Worm (Caenorhabditis elegans) whole organism, L4 larva: ENCODE results near the gene nhr-106.

Experiments
- F26F4.8 ChIP-seq: fragments of 200-800 bp; sonication (Bioruptor generic); conservative IDR thresholded peaks from 2 replicates; pipeline ENCODE4 v1.3.6; 2022; ENCODE audit warnings: missing genetic modification characterization, missing compliant biosample characterization
- F44E2.7 ChIP-seq: fragments of 200-800 bp; sonication (Bioruptor generic); IDR thresholded peaks from 2 replicates; pipeline ENCODE4 v2.1.2; 2022; ENCODE audit warnings: missing genetic modification characterization, missing compliant biosample characterization
- R02D3.7 ChIP-seq: fragments of 150-350 bp; sonication (generic microtip); optimal IDR thresholded peaks from 3 replicates; lab custom pipeline; 2014; ENCODE audit warnings: missing biosample characterization, missing genetic modification characterization
- T20F7.1 ChIP-seq: fragments of 200-800 bp; sonication (Bioruptor generic); optimal IDR thresholded peaks from 2 replicates; lab custom pipeline; 2018; ENCODE audit warnings: mild to moderate bottlenecking, missing genetic modification characterization, missing compliant biosample characterization
- Y105C5A.15 ChIP-seq: fragments of 200-800 bp; sonication (Bioruptor generic); IDR thresholded peaks from 2 replicates; pipeline ENCODE4 v1.3.6; 2022; ENCODE audit warnings: missing genetic modification characterization, missing compliant biosample characterization
- Y5F2A.4 ChIP-seq: fragments of 200-800 bp; sonication (Bioruptor generic); optimal IDR thresholded peaks from 2 replicates; lab custom pipeline; 2018; ENCODE audit warnings: mild to moderate bottlenecking, missing genetic modification characterization, missing compliant biosample characterization
- ZK337.2 ChIP-seq: fragments of 200-800 bp; sonication (Bioruptor generic); IDR thresholded peaks from 2 replicates; pipeline ENCODE4 v1.3.6; 2022; ENCODE audit warnings: missing genetic modification reagents, missing genetic modification characterization, missing compliant biosample characterization
- aha-1 ChIP-seq: fragments of 150-350 bp; peaks from one replicate; lab custom pipeline; 2014; ENCODE audit warnings: missing biosample characterization, missing genetic modification characterization
- ctbp-1 ChIP-seq: fragments of 200-800 bp; sonication (Bioruptor generic); IDR thresholded peaks from 2 replicates; pipeline ENCODE4 v1.3.6; 2022; ENCODE audit warnings: missing genetic modification reagents, missing genetic modification characterization, missing compliant biosample characterization
- daf-12 ChIP-seq: fragments of 150-350 bp; optimal IDR thresholded peaks from 2 replicates; lab custom pipeline; 2014; ENCODE audit warnings: missing biosample characterization, missing genetic modification reagents, missing genetic modification characterization
- daf-16 ChIP-seq, 3 experiments: sonication (generic microtip); optimal IDR thresholded peaks; 2 replicates each; lab custom pipeline; 2016 to 2017; ENCODE audit warnings: missing genetic modification characterization in 3 of 3, missing genetic modification reagents in 3 of 3, mild to moderate bottlenecking in 2 of 3, missing compliant biosample characterization in 2 of 3, missing biosample characterization in 1 of 3, moderate library complexity in 1 of 3
- daf-8 ChIP-seq: fragments of 200-800 bp; sonication (Bioruptor generic); IDR thresholded peaks from 2 replicates; pipeline ENCODE4 v1.3.6; 2022; ENCODE audit warnings: missing genetic modification characterization, missing compliant biosample characterization
- dmd-6 ChIP-seq: fragments of 200-800 bp; sonication (Bioruptor generic); IDR thresholded peaks from 2 replicates; pipeline ENCODE4 v1.3.6; 2022; ENCODE audit warnings: missing genetic modification reagents, missing genetic modification characterization, missing compliant biosample characterization
- dmd-9 ChIP-seq: fragments of 200-800 bp; sonication (Bioruptor generic); IDR thresholded peaks from 2 replicates; pipeline ENCODE4 v1.3.6; 2022; ENCODE audit warnings: missing genetic modification reagents, missing genetic modification characterization, missing compliant biosample characterization
- gei-8 ChIP-seq: fragments of 200-800 bp; sonication (Bioruptor generic); optimal IDR thresholded peaks from 2 replicates; lab custom pipeline; 2018; ENCODE audit warnings: mild to moderate bottlenecking, missing genetic modification characterization, missing compliant biosample characterization
- hlh-11 ChIP-seq: fragments of 200-800 bp; sonication (Bioruptor generic); optimal IDR thresholded peaks from 2 replicates; lab custom pipeline; 2018; ENCODE audit warnings: mild to moderate bottlenecking, missing genetic modification characterization, missing compliant biosample characterization
- jun-1 ChIP-seq: fragments of 150-350 bp; optimal IDR thresholded peaks from 2 replicates; lab custom pipeline; 2014; ENCODE audit warnings: missing biosample characterization, missing genetic modification reagents, missing genetic modification characterization
- lin-39 ChIP-seq: fragments of 150-350 bp; optimal IDR thresholded peaks from 2 replicates; lab custom pipeline; 2014; ENCODE audit warnings: missing biosample characterization, missing genetic modification reagents, missing genetic modification characterization
- lsy-2 ChIP-seq, 2 experiments: fragments of 150-350 bp in 1 of 2; sonication (generic microtip) in 1 of 2; optimal IDR thresholded peaks; 2 replicates each; lab custom pipeline; 2014 to 2017; ENCODE audit warnings: missing biosample characterization in 2 of 2, missing genetic modification characterization in 2 of 2
- madf-5 ChIP-seq, 2 experiments: fragments of 200-800 bp; sonication (Bioruptor generic); IDR thresholded peaks; 2 replicates each; pipeline ENCODE4 v1.3.6; 2022; ENCODE audit warnings: missing compliant biosample characterization in 2 of 2, missing genetic modification characterization in 2 of 2
- mdt-29 ChIP-seq: fragments of 200-800 bp; sonication (Bioruptor generic); IDR thresholded peaks from 2 replicates; pipeline ENCODE4 v1.3.6; 2022; ENCODE audit warnings: missing genetic modification reagents, missing genetic modification characterization, missing compliant biosample characterization
- mes-2 ChIP-seq: sonication (generic microtip); optimal IDR thresholded peaks from 2 replicates; lab custom pipeline; 2016; ENCODE audit warnings: missing genotype, mild to moderate bottlenecking, missing genetic modification characterization, missing compliant biosample characterization; ENCODE audit not compliant: poor library complexity, severe bottlenecking
- mxl-3 ChIP-seq: fragments of 200-800 bp; sonication (Bioruptor generic); optimal IDR thresholded peaks from 2 replicates; lab custom pipeline; 2018; ENCODE audit warnings: mild to moderate bottlenecking, missing genetic modification characterization, missing compliant biosample characterization
- nhr-28 ChIP-seq: fragments of 150-350 bp; optimal IDR thresholded peaks from 2 replicates; lab custom pipeline; 2014; ENCODE audit warnings: missing biosample characterization, missing genetic modification characterization
- nhr-41 ChIP-seq: fragments of 200-800 bp; sonication (Bioruptor generic); IDR thresholded peaks from 2 replicates; pipeline ENCODE4 v1.3.6; 2022; ENCODE audit warnings: missing genetic modification reagents, missing genetic modification characterization, missing compliant biosample characterization
- nhr-76 ChIP-seq: fragments of 150-350 bp; optimal IDR thresholded peaks from 2 replicates; lab custom pipeline; 2014; ENCODE audit warnings: missing biosample characterization, missing genetic modification characterization
- pqm-1 ChIP-seq: sonication (generic microtip); optimal IDR thresholded peaks from 2 replicates; lab custom pipeline; 2017; ENCODE audit warnings: missing biosample characterization, missing genetic modification characterization
- rbr-2 ChIP-seq: sonication (generic microtip); optimal IDR thresholded peaks from 2 replicates; lab custom pipeline; 2016; ENCODE audit warnings: missing genotype, missing genetic modification characterization, missing compliant biosample characterization
- saeg-2 ChIP-seq: fragments of 200-800 bp; sonication (Bioruptor generic); IDR thresholded peaks from 2 replicates; pipeline ENCODE4 v1.3.6; 2022; ENCODE audit warnings: missing genetic modification reagents, missing genetic modification characterization, missing compliant biosample characterization
- sdz-12 ChIP-seq: fragments of 200-800 bp; sonication (Bioruptor generic); optimal IDR thresholded peaks from 2 replicates; lab custom pipeline; 2018; ENCODE audit warnings: mild to moderate bottlenecking, missing genetic modification characterization, missing compliant biosample characterization
- snpc-1.2 ChIP-seq: fragments of 200-800 bp; sonication (Bioruptor generic); IDR thresholded peaks from 2 replicates; pipeline ENCODE4 v1.3.6; 2022; ENCODE audit warnings: missing genetic modification reagents, missing genetic modification characterization, missing compliant biosample characterization
- tra-1 ChIP-seq: fragments of 200-800 bp; sonication (Bioruptor generic); IDR thresholded peaks from 2 replicates; pipeline ENCODE4 v1.3.6; 2022; ENCODE audit warnings: missing genetic modification reagents, missing genetic modification characterization, missing compliant biosample characterization
- zag-1 ChIP-seq: fragments of 150-350 bp; optimal IDR thresholded peaks from 2 replicates; lab custom pipeline; 2014; ENCODE audit warnings: missing biosample characterization, missing genetic modification characterization
- zfp-3 ChIP-seq: fragments of 200-800 bp; sonication (Bioruptor generic); conservative IDR thresholded peaks from 2 replicates; pipeline ENCODE4 v1.3.6; 2022; ENCODE audit warnings: missing genetic modification reagents, missing genetic modification characterization, missing compliant biosample characterization

nhr-106 gene

DNA sequence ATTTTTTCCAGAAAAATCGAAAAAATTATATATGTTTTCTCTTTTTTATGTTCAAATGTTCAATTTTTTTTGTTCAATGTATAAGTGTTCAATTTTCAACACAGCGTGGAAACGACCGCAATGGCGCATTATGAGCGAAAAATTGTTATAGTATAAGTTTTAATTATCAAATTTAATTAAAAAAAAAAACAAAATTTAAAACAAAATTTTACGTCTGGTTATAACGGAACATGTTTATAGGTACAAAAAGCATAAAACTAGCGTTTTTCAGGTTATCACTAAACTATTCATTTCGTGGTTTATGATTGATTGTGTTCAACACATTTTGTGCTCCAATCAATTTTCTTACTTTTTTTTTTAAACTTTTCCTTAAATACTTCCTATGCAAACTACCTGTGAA lies at the start of gene nhr-106:
nhr-106 (plus strand) TSS at position 301 of the 400 bp plus-strand sequence.
- peak; percentile 78 for TF ChIP-seq nhr-28 (tag; lab: Kevin White, UChicago)
- TF ChIP-seq lin-39 (tag; lab: Kevin White, UChicago), result no peak
- peak; percentile 20 for TF ChIP-seq pqm-1 (tag; lab: Kevin White, UChicago)
- no peak for TF ChIP-seq daf-8 (GFP tag; lab: Robert Waterston, UW)
- TF ChIP-seq dmd-6 (GFP tag; lab: Robert Waterston, UW), result peak; percentile 48; the same call in 1 of the 2 replicates
- no peak for TF ChIP-seq mes-2 (tag; lab: Kevin White, UChicago)
- no peak for TF ChIP-seq daf-16 (GFP tag; optimal IDR thresholded peaks at IDR 0.05; lab: Kevin White, UChicago)
- peak; percentile 26 for TF ChIP-seq daf-16 (tag; optimal IDR thresholded peaks at IDR 0.05; lab: Kevin White, UChicago)

ce11 chrV:440923-441322 lies 48.5 kb upstream of the nhr-106 start, which contains the start of gene B0554.7:
Gene B0554.7 (minus strand): TSS chrV:441023.
- TF ChIP-seq aha-1 (tag; lab: Kevin White, UChicago), result peak; percentile 13
- TF ChIP-seq mxl-3 (GFP tag; lab: Kevin White, UChicago), result no peak

DNA sequence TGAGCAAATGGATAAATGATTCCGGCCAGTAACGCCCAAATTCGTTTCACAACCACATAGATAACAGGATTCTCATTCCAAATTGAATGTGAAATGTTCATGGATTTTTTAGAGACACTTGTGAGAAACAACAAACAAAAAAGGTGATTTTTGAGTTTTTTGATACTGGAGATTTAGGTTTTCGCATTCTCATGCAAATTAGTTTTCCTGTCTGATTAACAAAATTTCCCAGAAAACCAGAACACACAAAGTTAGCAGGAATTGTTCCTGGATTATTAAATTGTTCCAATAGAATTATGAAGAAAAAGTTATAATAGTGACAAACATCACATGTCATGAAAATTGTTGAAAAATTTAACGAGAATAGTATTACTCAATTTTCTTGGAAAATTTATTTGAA lies 46.2 kb upstream of the nhr-106 start, which contains the start of gene srh-33:
srh-33 (minus strand) TSS at position 101 of the 400 bp plus-strand sequence.
- no peak for TF ChIP-seq nhr-76
- no peak for TF ChIP-seq jun-1
- TF ChIP-seq tra-1, result no peak
- no peak for TF ChIP-seq Y105C5A.15 (GFP tag; lab: Robert Waterston, UW)
- no peak for TF ChIP-seq R02D3.7 (tag; lab: Kevin White, UChicago)
- TF ChIP-seq F44E2.7, result no peak
- no peak for TF ChIP-seq ZK337.2
- TF ChIP-seq daf-16 (GFP tag; optimal IDR thresholded peaks at IDR 0.05; lab: Kevin White, UChicago), result no peak
- no peak for TF ChIP-seq daf-16 (tag; optimal IDR thresholded peaks at IDR 0.05; lab: Kevin White, UChicago)
- TF ChIP-seq lsy-2 (tag; optimal IDR thresholded peaks at IDR 0.05; lab: Kevin White, UChicago), result no peak
- no peak for TF ChIP-seq nhr-41 (GFP tag; lab: Robert Waterston, UW)
- TF ChIP-seq F26F4.8 (GFP tag; lab: Robert Waterston, UW), result no peak
- no peak for TF ChIP-seq zag-1 (tag; lab: Kevin White, UChicago)
- no peak for TF ChIP-seq ctbp-1 (GFP tag; lab: Robert Waterston, UW)
- TF ChIP-seq snpc-1.2 (GFP tag; lab: Robert Waterston, UW), result no peak
- no peak for TF ChIP-seq daf-12 (tag; lab: Kevin White, UChicago)
- TF ChIP-seq saeg-2, result no peak
- no peak for TF ChIP-seq mxl-3 (GFP tag; lab: Kevin White, UChicago)
- TF ChIP-seq gei-8 (GFP tag; lab: Kevin White, UChicago), result no peak
- TF ChIP-seq dmd-9 (GFP tag; lab: Robert Waterston, UW), result no peak
- TF ChIP-seq, all 104 proteins: peak for 0

DNA sequence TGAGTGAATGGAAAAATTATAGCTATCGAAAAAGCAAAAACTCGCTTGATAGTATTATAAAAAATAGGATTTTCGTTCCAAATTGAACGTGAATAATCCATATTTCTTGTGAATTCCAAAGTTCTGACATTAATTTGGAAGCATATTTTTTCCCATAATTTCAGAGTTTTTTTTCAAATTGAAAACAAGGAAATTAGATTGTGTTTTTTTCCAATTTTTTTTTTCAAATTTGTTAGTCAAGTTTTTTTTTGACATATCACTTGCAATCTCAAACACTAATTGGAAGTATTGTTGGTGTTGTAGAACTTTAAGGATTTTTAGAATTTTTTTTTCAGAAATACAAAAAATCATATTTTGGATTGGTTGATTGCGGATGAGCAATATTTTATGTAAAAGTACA lies 42.8 kb upstream of the nhr-106 start, which contains the start of gene srh-34:
srh-34 (minus strand) TSS at position 101 of the 400 bp plus-strand sequence.
- TF ChIP-seq sdz-12 (GFP tag; lab: Kevin White, UChicago) (no peak), madf-5 (GFP tag; IDR thresholded peaks at IDR 0.05; lab: Robert Waterston, UW) (no peak), Y105C5A.15 (GFP tag; lab: Robert Waterston, UW) (no peak), lsy-2 (tag; optimal IDR thresholded peaks at IDR 0.05; lab: Kevin White, UChicago) (no peak), T20F7.1 (GFP tag; lab: Kevin White, UChicago) (no peak), mdt-29 (GFP tag; lab: Robert Waterston, UW) (no peak), zfp-3 (no peak), Y5F2A.4 (GFP tag; lab: Kevin White, UChicago) (no peak), rbr-2 (tag; lab: Kevin White, UChicago) (no peak), hlh-11 (no peak), nhr-28 (tag; lab: Kevin White, UChicago) (no peak)
